Worm (Caenorhabditis elegans): ENCODE measurements around the gene Y49E10.4.

- TF ChIP-seq cnd-1 (tag; optimal IDR thresholded peaks at IDR 0.05) (no peak), mab-5 (tag; optimal IDR thresholded peaks at IDR 0.05) (no peak), snpc-4 (tag; optimal IDR thresholded peaks at IDR 0.05) (no peak), nhr-76 (tag; optimal IDR thresholded peaks at IDR 0.05) (no peak)
Observed at ce11 chrIII:12333445-12333844, 50.2 kb downstream of the Y49E10.4 start, which contains the start of gene zip-1.

All from whole organism, mixed stage, embryonic.